Fruit fly (Drosophila melanogaster) whole organism, embryonic: ENCODE data around the gene Kaz1-ORFB.

Experiments
- Asciz ChIP-seq: fragments of 200-800 bp; sonication (Bioruptor generic); optimal IDR thresholded peaks from 2 replicates; lab custom pipeline; 2017; ENCODE audit warnings: missing biosample characterization, mild to moderate bottlenecking, missing genetic modification characterization, missing genetic modification reagents
- Awh ChIP-seq: fragments of 200-800 bp; sonication (Bioruptor generic); IDR thresholded peaks from 2 replicates; pipeline ENCODE4, ENCODE4 v1.3.6; 2022; ENCODE audit warnings: missing biosample characterization, missing genetic modification characterization
- B-H1 ChIP-seq: fragments of 200-800 bp; sonication (Bioruptor generic); IDR thresholded peaks from 3 replicates; pipeline ENCODE4 v1.3.6; 2022; ENCODE audit warnings: missing biosample characterization, missing genetic modification characterization
- C15 ChIP-seq: fragments of 200-800 bp; sonication (Bioruptor generic); IDR thresholded peaks from 3 replicates; pipeline ENCODE4 v1.3.6; 2022; ENCODE audit warnings: missing biosample characterization, missing genetic modification characterization
- CG10147 ChIP-seq: fragments of 200-800 bp; sonication (Bioruptor generic); optimal IDR thresholded peaks from 2 replicates; lab custom pipeline; 2019; ENCODE audit warnings: missing biosample characterization, mild to moderate bottlenecking, missing genetic modification characterization, moderate library complexity
- CG1602 ChIP-seq: fragments of 200-800 bp; sonication (Bioruptor generic); optimal IDR thresholded peaks from 3 replicates; lab custom pipeline; 2016; ENCODE audit warnings: missing biosample characterization, missing genetic modification characterization
- CG17186 ChIP-seq: fragments of 200-800 bp; sonication (Bioruptor generic); optimal IDR thresholded peaks from 3 replicates; lab custom pipeline; 2017; ENCODE audit warnings: missing biosample characterization, missing genetic modification reagents, missing genetic modification characterization
- CG17328 ChIP-seq: fragments of 200-800 bp; sonication (Bioruptor generic); IDR thresholded peaks from 2 replicates; pipeline ENCODE4 v1.3.6; 2022; ENCODE audit warnings: missing biosample characterization, missing genetic modification characterization
- CG1792 ChIP-seq: fragments of 200-800 bp; sonication (Bioruptor generic); optimal IDR thresholded peaks from 2 replicates; lab custom pipeline; 2016; ENCODE audit warnings: missing biosample characterization, missing genetic modification characterization
- CG30403 ChIP-seq: fragments of 200-800 bp; sonication (Bioruptor generic); optimal IDR thresholded peaks from 3 replicates; lab custom pipeline; 2016; ENCODE audit warnings: missing biosample characterization, missing genetic modification characterization
- CG30431 ChIP-seq: fragments of 200-800 bp; sonication (Bioruptor generic); optimal IDR thresholded peaks from 2 replicates; lab custom pipeline; 2017; ENCODE audit warnings: missing biosample characterization, missing genetic modification characterization
- CG32767 ChIP-seq: fragments of 200-800 bp; sonication (Bioruptor generic); IDR thresholded peaks from 2 replicates; pipeline ENCODE4 v1.3.6; 2022; ENCODE audit warnings: missing biosample characterization, missing genetic modification characterization
- CG34376 ChIP-seq: fragments of 200-800 bp; sonication (Bioruptor generic); optimal IDR thresholded peaks from 2 replicates; lab custom pipeline; 2018; ENCODE audit warnings: missing biosample characterization, mild to moderate bottlenecking, missing genetic modification characterization
- CG4617 ChIP-seq: fragments of 200-800 bp; sonication (Bioruptor generic); optimal IDR thresholded peaks from 3 replicates; lab custom pipeline; 2016; ENCODE audit warnings: missing biosample characterization, missing genetic modification characterization, borderline replicate concordance
- CG6765 ChIP-seq: fragments of 200-800 bp; sonication (Bioruptor generic); optimal IDR thresholded peaks from 3 replicates; lab custom pipeline; 2017; ENCODE audit warnings: missing biosample characterization, mild to moderate bottlenecking, missing genetic modification characterization
- CG6813 ChIP-seq: fragments of 200-800 bp; sonication (Bioruptor generic); optimal IDR thresholded peaks from 2 replicates; lab custom pipeline; 2017; ENCODE audit warnings: missing biosample characterization, missing genetic modification characterization, mild to moderate bottlenecking, moderate library complexity, missing genetic modification reagents
- CG8290 ChIP-seq, 3 experiments: fragments of 200-800 bp; sonication (Bioruptor generic); optimal IDR thresholded peaks; 2 replicates each; lab custom pipeline; 2016 to 2019; ENCODE audit warnings: missing biosample characterization in 3 of 3, missing genetic modification characterization in 3 of 3, mild to moderate bottlenecking in 2 of 3, moderate library complexity in 1 of 3
- CG9797 ChIP-seq: fragments of 200-800 bp; sonication (Bioruptor generic); optimal IDR thresholded peaks from 3 replicates; lab custom pipeline; 2018; ENCODE audit warnings: missing biosample characterization, mild to moderate bottlenecking, missing genetic modification characterization
- CrebB ChIP-seq: fragments of 200-800 bp; sonication (Bioruptor generic); optimal IDR thresholded peaks from 3 replicates; lab custom pipeline; 2018; ENCODE audit warnings: missing biosample characterization, mild to moderate bottlenecking, missing genetic modification characterization
- Med ChIP-seq: fragments of 200-800 bp; sonication (Bioruptor generic); peaks from one replicate; lab custom pipeline; 2016; ENCODE audit warnings: missing biosample characterization, missing genetic modification characterization, mild to moderate bottlenecking, inconsistent platforms, moderate library complexity
- Rfx ChIP-seq: fragments of 200-800 bp; sonication (Bioruptor generic); IDR thresholded peaks from 2 replicates; pipeline ENCODE4 v1.3.6; 2022; ENCODE audit warnings: missing biosample characterization, missing genetic modification characterization
- YL-1 ChIP-seq: fragments of 200-800 bp; sonication (Bioruptor generic); optimal IDR thresholded peaks from 3 replicates; lab custom pipeline; 2017; ENCODE audit warnings: missing biosample characterization, mild to moderate bottlenecking, missing genetic modification characterization
- ara ChIP-seq: fragments of 200-800 bp; sonication (Bioruptor generic); IDR thresholded peaks from 2 replicates; pipeline ENCODE4 v1.3.6; 2022; ENCODE audit warnings: missing biosample characterization, missing genetic modification characterization
- ato ChIP-seq: fragments of 200-800 bp; sonication (Bioruptor generic); IDR thresholded peaks from 2 replicates; pipeline ENCODE4 v1.3.6; 2022; ENCODE audit warnings: missing biosample characterization, missing genetic modification characterization; ENCODE audit not compliant: partially characterized antibody
- bigmax ChIP-seq: fragments of 200-800 bp; sonication (Bioruptor generic); optimal IDR thresholded peaks from 2 replicates; lab custom pipeline; 2018; ENCODE audit warnings: missing biosample characterization, mild to moderate bottlenecking, missing genetic modification characterization
- bowl ChIP-seq: fragments of 200-800 bp; sonication (Bioruptor generic); IDR thresholded peaks from 2 replicates; pipeline ENCODE4 v1.3.6; 2022; ENCODE audit warnings: missing biosample characterization, missing genetic modification characterization
- btn ChIP-seq: fragments of 200-800 bp; sonication (Bioruptor generic); optimal IDR thresholded peaks from 2 replicates; lab custom pipeline; 2016; ENCODE audit warnings: missing biosample characterization, missing genetic modification characterization
- cato ChIP-seq: fragments of 200-800 bp; sonication (Bioruptor generic); optimal IDR thresholded peaks from 2 replicates; lab custom pipeline; 2016; ENCODE audit warnings: missing biosample characterization, missing genetic modification characterization, borderline replicate concordance
- chinmo ChIP-seq: fragments of 200-800 bp; sonication (Bioruptor generic); IDR thresholded peaks from 4 replicates; pipeline ENCODE4 v1.3.6; 2022; ENCODE audit warnings: missing biosample characterization, missing genetic modification characterization; ENCODE audit not compliant: partially characterized antibody
- chm ChIP-seq: fragments of 200-800 bp; sonication (Bioruptor generic); IDR thresholded peaks from 2 replicates; pipeline ENCODE4 v1.3.6; 2022; ENCODE audit warnings: missing biosample characterization, missing genetic modification characterization
- dati ChIP-seq: fragments of 200-800 bp; sonication (Bioruptor generic); IDR thresholded peaks from 2 replicates; pipeline ENCODE4 v1.3.6; 2022; ENCODE audit warnings: missing biosample characterization, missing genetic modification characterization
- gro ChIP-seq: fragments of 200-800 bp; sonication (Bioruptor generic); optimal IDR thresholded peaks from 2 replicates; lab custom pipeline; 2016; ENCODE audit warnings: missing biosample characterization, missing genetic modification characterization
- gt ChIP-seq: fragments of 200-800 bp; sonication (Bioruptor generic); IDR thresholded peaks from 2 replicates; pipeline ENCODE4 v1.3.6; 2022; ENCODE audit warnings: missing biosample characterization, missing genetic modification characterization
- lab ChIP-seq: fragments of 200-800 bp; sonication (Bioruptor generic); optimal IDR thresholded peaks from 3 replicates; lab custom pipeline; 2017; ENCODE audit warnings: missing biosample characterization, missing genetic modification characterization, mild to moderate bottlenecking, moderate library complexity, missing genetic modification reagents
- onecut ChIP-seq: fragments of 200-800 bp; sonication (Bioruptor generic); IDR thresholded peaks from 2 replicates; pipeline ENCODE4 v1.3.6; 2022; ENCODE audit warnings: missing biosample characterization, missing genetic modification characterization
- pfk ChIP-seq: fragments of 200-800 bp; sonication (Bioruptor generic); optimal IDR thresholded peaks from 2 replicates; lab custom pipeline; 2018; ENCODE audit warnings: missing biosample characterization, mild to moderate bottlenecking, missing genetic modification characterization, moderate library complexity
- pita ChIP-seq: fragments of 200-800 bp; sonication (Bioruptor generic); optimal IDR thresholded peaks from 2 replicates; lab custom pipeline; 2017; ENCODE audit warnings: missing biosample characterization, mild to moderate bottlenecking, missing genetic modification characterization
- shn ChIP-seq: fragments of 200-800 bp; sonication (Bioruptor generic); optimal IDR thresholded peaks from 3 replicates; lab custom pipeline; 2016; ENCODE audit warnings: missing biosample characterization, missing genetic modification characterization
- slbo ChIP-seq: fragments of 200-800 bp; sonication (Bioruptor generic); IDR thresholded peaks from 2 replicates; pipeline ENCODE4 v1.3.6; 2022; ENCODE audit warnings: missing biosample characterization, missing genetic modification characterization
- sna ChIP-seq: fragments of 200-800 bp; sonication (Bioruptor generic); IDR thresholded peaks from 2 replicates; pipeline ENCODE4 v1.3.6; 2022; ENCODE audit warnings: missing biosample characterization, missing genetic modification characterization; ENCODE audit not compliant: partially characterized antibody
- stwl ChIP-seq: fragments of 200-800 bp; sonication (Bioruptor generic); optimal IDR thresholded peaks from 3 replicates; lab custom pipeline; 2018; ENCODE audit warnings: missing biosample characterization, mild to moderate bottlenecking, missing genetic modification characterization, moderate library complexity
- sug ChIP-seq: fragments of 200-800 bp; optimal IDR thresholded peaks from 2 replicates; lab custom pipeline; 2019; ENCODE audit warnings: missing biosample characterization, mild to moderate bottlenecking, missing genetic modification characterization, moderate library complexity
- tup ChIP-seq: fragments of 200-800 bp; sonication (Bioruptor generic); optimal IDR thresholded peaks from 2 replicates; lab custom pipeline; 2016; ENCODE audit warnings: missing biosample characterization, mild to moderate bottlenecking, missing genetic modification characterization, moderate library complexity
- vnd ChIP-seq: fragments of 200-800 bp; sonication (Bioruptor generic); IDR thresholded peaks from 3 replicates; pipeline ENCODE4 v1.3.6; 2022; ENCODE audit warnings: missing biosample characterization, missing genetic modification characterization; ENCODE audit not compliant: partially characterized antibody
- wek ChIP-seq: fragments of 200-800 bp; sonication (Bioruptor generic); optimal IDR thresholded peaks from 3 replicates; lab custom pipeline; 2018; ENCODE audit warnings: missing biosample characterization, mild to moderate bottlenecking, missing genetic modification characterization, moderate library complexity
- yki ChIP-seq: fragments of >200 bp; optimal IDR thresholded peaks from 3 replicates; lab custom pipeline; 2018

The Kaz1-ORFB gene

DNA sequence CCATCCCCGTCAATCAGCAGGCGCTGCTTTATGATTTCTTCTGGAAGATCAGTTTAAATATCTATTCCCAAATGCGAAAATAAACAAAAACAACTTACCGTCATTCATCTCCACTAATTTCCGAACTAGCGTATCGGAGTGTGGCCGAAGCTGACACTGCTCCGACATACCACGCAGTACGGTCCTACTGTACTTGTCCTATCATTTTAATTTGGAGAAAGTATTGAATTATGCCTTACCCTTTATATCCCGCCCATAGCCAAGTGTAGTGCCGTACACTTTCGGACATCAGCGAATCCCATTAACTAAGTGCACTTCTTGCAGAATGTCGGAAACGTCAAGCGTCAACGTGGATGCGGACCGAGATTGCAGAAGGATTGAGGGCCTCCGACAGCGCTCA, 3.9 kb upstream of the Kaz1-ORFB start, which contains the start of the genes thoc7 and Dis3l2 (continued):
- TF ChIP-seq CG30431 (no peak), gt (GFP tag; lab: Robert Waterston, UW) (no peak), dati (GFP tag; lab: Robert Waterston, UW) (no peak), CG9797 (GFP tag; lab: Kevin White, UChicago) (peak; percentile 79), slbo (GFP tag; lab: Robert Waterston, UW) (no peak), CG6813 (GFP tag; lab: Kevin White, UChicago) (no peak), CG1602 (no peak), CG4617 (peak; percentile 90), yki (lab: Kevin White, UChicago) (no peak), chinmo (GFP tag; lab: Robert Waterston, UW) (no peak), CG32767 (GFP tag; lab: Robert Waterston, UW) (no peak), pfk (GFP tag; lab: Kevin White, UChicago) (no peak), CG17186 (GFP tag; lab: Kevin White, UChicago) (no peak), stwl (tag; lab: Kevin White, UChicago) (peak; percentile 77), bigmax (peak; percentile 62), YL-1 (GFP tag; lab: Kevin White, UChicago) (peak; percentile 44)

DNA sequence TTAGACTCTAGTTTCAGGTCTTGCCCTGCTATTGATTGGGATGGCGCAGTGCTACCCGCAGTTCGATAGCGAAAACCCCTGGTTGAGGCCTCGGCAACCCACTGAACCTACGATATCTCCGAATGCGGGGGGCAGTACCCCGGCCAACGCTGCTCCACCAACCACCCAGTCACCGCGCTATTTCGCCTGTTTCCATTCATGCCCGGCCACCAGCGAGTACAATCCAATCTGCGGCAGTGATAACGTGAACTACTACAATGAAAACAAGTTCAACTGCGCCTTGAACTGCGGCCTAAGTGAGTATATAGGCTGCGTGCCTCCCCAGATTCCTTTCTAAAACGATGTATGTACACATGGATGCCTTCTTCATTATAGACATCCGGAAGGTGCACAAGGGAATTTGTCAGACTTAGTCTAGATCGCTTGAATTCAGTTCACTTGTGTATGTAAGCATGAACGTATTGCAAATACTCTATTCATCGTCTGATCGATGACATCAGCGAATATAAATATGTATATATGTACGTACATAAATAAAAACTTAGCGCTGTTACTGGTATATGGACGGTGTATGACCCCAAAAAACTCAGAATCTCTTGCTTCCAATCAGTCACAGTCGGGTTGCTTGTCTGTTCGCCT, 1.2 kb downstream of the Kaz1-ORFB start, which contains the start of gene CG13877:
Gene CG13877, plus strand, starts transcription at position 589 of the 639 bp plus-strand sequence.
- TF ChIP-seq sug: peak; percentile 79
- no peak for TF ChIP-seq yki (lab: Kevin White, UChicago)
- no peak for TF ChIP-seq ara (GFP tag; lab: Robert Waterston, UW)
- no peak for TF ChIP-seq CrebB (tag; lab: Kevin White, UChicago)
- no peak for TF ChIP-seq lab (GFP tag; lab: Kevin White, UChicago)
- TF ChIP-seq gro (GFP tag; lab: Kevin White, UChicago): no peak
- TF ChIP-seq wek: no peak
- TF ChIP-seq vnd (GFP tag; lab: Robert Waterston, UW): no peak
- TF ChIP-seq shn (GFP tag; lab: Kevin White, UChicago): no peak
- no peak for TF ChIP-seq chm (GFP tag; lab: Robert Waterston, UW)
- TF ChIP-seq cato (GFP tag; lab: Kevin White, UChicago): no peak
- TF ChIP-seq CG6765 (GFP tag; lab: Kevin White, UChicago): no peak
- no peak for TF ChIP-seq sna
- peak; percentile 11 for TF ChIP-seq CG34376 (GFP tag; lab: Kevin White, UChicago)
- peak; percentile 6 for TF ChIP-seq Med (GFP tag; lab: Kevin White, UChicago)
- TF ChIP-seq tup (GFP tag; lab: Kevin White, UChicago): no peak
- no peak for TF ChIP-seq CG30403 (GFP tag; lab: Kevin White, UChicago)

DNA sequence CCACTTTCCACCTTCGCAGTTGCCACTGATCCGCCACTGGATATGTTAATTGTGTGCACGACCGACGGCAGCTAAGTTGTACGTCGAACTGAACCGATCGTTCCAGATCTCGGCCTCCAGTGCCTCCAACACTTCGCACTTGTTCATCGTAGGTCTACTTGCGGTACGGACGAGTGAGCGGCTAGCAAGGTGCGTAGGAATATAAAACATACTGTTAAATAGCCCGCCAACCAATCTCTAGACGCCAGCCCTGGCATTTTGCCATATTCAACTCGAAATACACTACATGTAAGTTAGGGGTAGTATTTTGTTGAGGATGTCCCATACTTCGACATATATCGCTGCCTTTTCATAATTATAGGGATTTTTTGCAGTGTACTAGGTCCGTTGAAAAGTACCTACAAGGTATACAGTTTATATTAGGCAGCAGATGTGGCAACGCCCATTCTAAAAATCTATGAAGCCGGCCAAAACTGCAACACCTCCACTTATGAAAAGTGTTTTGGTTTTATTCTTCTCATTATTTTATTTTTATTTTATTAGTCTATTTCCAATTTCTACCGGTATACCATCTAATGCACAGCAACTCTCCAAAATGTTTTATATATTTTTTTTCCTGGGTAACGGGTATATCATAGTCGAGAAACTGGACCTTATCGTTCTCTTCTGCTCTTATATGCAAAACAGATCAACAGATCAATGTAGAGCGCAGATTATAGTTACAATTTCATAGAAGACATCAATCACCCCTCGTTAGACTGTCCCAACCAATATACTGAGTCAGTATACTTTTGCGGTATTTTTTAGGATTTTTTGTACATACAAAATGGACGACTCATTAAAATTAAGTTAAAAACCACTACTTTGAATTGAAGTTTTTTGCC, 6.8 kb downstream of the Kaz1-ORFB start, which contains the start of the genes pyx and CG33229:
Gene pyx, minus strand, starts transcription at position 51 of the 884 bp plus-strand sequence.
Gene CG33229, plus strand, starts transcription at position 834 of the 884 bp plus-strand sequence.
- TF ChIP-seq Rfx (peak; percentile 94), Awh (GFP tag; lab: Robert Waterston, UW) (peak; percentile 20; the same call in 1 of the 2 replicates), ato (no peak), Asciz (GFP tag; lab: Kevin White, UChicago) (peak; percentile 64), pita (GFP tag; lab: Kevin White, UChicago) (no peak), CG8290 (GFP tag; optimal IDR thresholded peaks at IDR 0.05; lab: Kevin White, UChicago) (peak; percentile 76), CG8290 (tag; optimal IDR thresholded peaks at IDR 0.05; lab: Kevin White, UChicago) (peak in 1 of 2 experiments; percentile 90), CG1792 (peak; percentile 66), C15 (GFP tag; lab: Robert Waterston, UW) (peak; percentile 66; the same call in 1 of the 3 replicates), CG10147 (GFP tag; lab: Kevin White, UChicago) (peak; percentile 92), bowl (GFP tag; lab: Robert Waterston, UW) (0 out of 2 replicates have a peak, but pooled peaks have one; percentile 21), onecut (GFP tag; lab: Robert Waterston, UW) (peak; percentile 49), CG17328 (GFP tag; lab: Robert Waterston, UW) (peak; percentile 45; the same call in 1 of the 2 replicates), btn (GFP tag; lab: Kevin White, UChicago) (peak; percentile 35), B-H1 (GFP tag; lab: Robert Waterston, UW) (peak; percentile 60; the same call in 2 of the 3 replicates)
